Fruit fly (Drosophila melanogaster) whole organism, wandering third instar larva: ENCODE data around the gene CG2991.

Experiments used
- Abd-B ChIP-seq: fragments of >200 bp; optimal IDR thresholded peaks from 2 replicates; lab custom pipeline; 2017; ENCODE audit warnings: missing biosample characterization, missing genetic modification characterization
- CG32264 ChIP-seq: fragments of 200-800 bp; sonication (Bioruptor generic); optimal IDR thresholded peaks from 2 replicates; lab custom pipeline; 2016; ENCODE audit warnings: missing biosample characterization, missing genetic modification characterization
- CG9705 ChIP-seq: fragments of 200-800 bp; sonication (Bioruptor generic); optimal IDR thresholded peaks from 2 replicates; lab custom pipeline; 2018; ENCODE audit warnings: missing biosample characterization, mild to moderate bottlenecking, missing genetic modification characterization
- CrebA ChIP-seq: fragments of 200-800 bp; sonication (Bioruptor generic); optimal IDR thresholded peaks from 2 replicates; lab custom pipeline; 2016; ENCODE audit warnings: missing biosample characterization, mild to moderate bottlenecking, missing genetic modification characterization, borderline replicate concordance
- Dfd ChIP-seq: fragments of >200 bp; optimal IDR thresholded peaks from 2 replicates; lab custom pipeline; 2017; ENCODE audit warnings: missing biosample characterization, missing genetic modification characterization
- Dif ChIP-seq: fragments of 200-275, 200-300 bp; sonication (Bioruptor generic); optimal IDR thresholded peaks from 2 replicates; lab custom pipeline; 2018; ENCODE audit warnings: missing biosample characterization, missing genetic modification characterization; ENCODE audit not compliant: partially characterized antibody
- GATAd ChIP-seq: sonication (Bioruptor generic); optimal IDR thresholded peaks from 2 replicates; lab custom pipeline; 2016; ENCODE audit warnings: missing biosample characterization, missing genetic modification characterization
- HLH106 ChIP-seq: fragments of 200-800 bp; optimal IDR thresholded peaks from 3 replicates; lab custom pipeline; 2019; ENCODE audit warnings: missing biosample characterization, mild to moderate bottlenecking, missing genetic modification characterization, moderate library complexity
- Hr78 ChIP-seq: fragments of >200 bp; optimal IDR thresholded peaks from 2 replicates; lab custom pipeline; 2017; ENCODE audit warnings: missing biosample characterization, missing genetic modification characterization
- Hr83 ChIP-seq: fragments of 200-300 bp; sonication (Bioruptor generic); optimal IDR thresholded peaks from 2 replicates; lab custom pipeline; 2016; ENCODE audit warnings: missing biosample characterization, mild to moderate bottlenecking, missing genetic modification characterization, moderate library complexity; ENCODE audit not compliant: poor library complexity, severe bottlenecking
- Jra ChIP-seq: sonication (Bioruptor generic); optimal IDR thresholded peaks from 2 replicates; lab custom pipeline; 2016; ENCODE audit warnings: missing biosample characterization, missing genetic modification characterization
- Mio ChIP-seq: sonication (Bioruptor generic); optimal IDR thresholded peaks from 2 replicates; lab custom pipeline; 2016; ENCODE audit warnings: missing biosample characterization, missing genetic modification characterization
- OdsH ChIP-seq: fragments of 200-800 bp; sonication (Bioruptor generic); optimal IDR thresholded peaks from 2 replicates; lab custom pipeline; 2016; ENCODE audit warnings: missing biosample characterization, mild to moderate bottlenecking, missing genetic modification characterization
- Rel ChIP-seq, 2 experiments: fragments of 200-800 bp; sonication (Bioruptor generic) in 1 of 2; optimal IDR thresholded peaks; 2 replicates in 1 of 2; 3 replicates in 1 of 2; lab custom pipeline; 2016 to 2019; ENCODE audit warnings: mild to moderate bottlenecking in 2 of 2, missing biosample characterization in 2 of 2, missing genetic modification characterization in 2 of 2, moderate library complexity in 1 of 2
- Sp1 ChIP-seq: fragments of 200-800 bp; sonication (Bioruptor generic); optimal IDR thresholded peaks from 3 replicates; lab custom pipeline; 2019; ENCODE audit warnings: missing biosample characterization, mild to moderate bottlenecking, missing genetic modification characterization, moderate library complexity
- Vsx2 ChIP-seq: fragments of 200-300, 225-300 bp; sonication (Bioruptor generic); optimal IDR thresholded peaks from 2 replicates; lab custom pipeline; 2018; ENCODE audit warnings: missing biosample characterization, missing genetic modification characterization; ENCODE audit not compliant: partially characterized antibody
- br ChIP-seq: fragments of 200-800 bp; sonication (Bioruptor generic); optimal IDR thresholded peaks from 2 replicates; lab custom pipeline; 2016; ENCODE audit warnings: missing biosample characterization, missing genetic modification characterization
- brk ChIP-seq: fragments of 200-800 bp; sonication (Bioruptor generic); optimal IDR thresholded peaks from 2 replicates; lab custom pipeline; 2016; ENCODE audit warnings: missing biosample characterization, mild to moderate bottlenecking, missing genetic modification characterization
- dl ChIP-seq, 2 experiments: fragments of 175-275, 200-275 bp in 1 of 2; fragments of 200-275 bp in 1 of 2; sonication (Bioruptor generic); optimal IDR thresholded peaks; lab custom pipeline; 2018; ENCODE audit warnings: mild to moderate bottlenecking in 2 of 2, missing biosample characterization in 2 of 2, missing genetic modification characterization in 2 of 2, moderate library complexity in 2 of 2; ENCODE audit not compliant: partially characterized antibody in 2 of 2, insufficient read depth in 1 of 2
- foxo ChIP-seq, 2 experiments: fragments of 200-800 bp; sonication (Bioruptor generic); optimal IDR thresholded peaks; 2 replicates in 1 of 2; 3 replicates in 1 of 2; lab custom pipeline; 2016 to 2017; ENCODE audit warnings: missing biosample characterization in 2 of 2, missing genetic modification characterization in 2 of 2
- fru ChIP-seq: fragments of 200-800 bp; sonication (Bioruptor generic); optimal IDR thresholded peaks from 3 replicates; lab custom pipeline; 2016; ENCODE audit warnings: missing biosample characterization, mild to moderate bottlenecking, missing genetic modification characterization
- h ChIP-seq: fragments of 200-800 bp; sonication (Bioruptor generic); optimal IDR thresholded peaks from 3 replicates; lab custom pipeline; 2016; ENCODE audit warnings: missing biosample characterization, mild to moderate bottlenecking, missing genetic modification characterization
- jim ChIP-seq: fragments of 175-275, 200-325 bp; sonication (Bioruptor generic); optimal IDR thresholded peaks from 2 replicates; lab custom pipeline; 2016; ENCODE audit warnings: missing biosample characterization, mild to moderate bottlenecking, missing genetic modification characterization
- pan ChIP-seq: fragments of >200 bp; optimal IDR thresholded peaks from 2 replicates; lab custom pipeline; 2017
- psq ChIP-seq: fragments of 200-800 bp; sonication (Bioruptor generic); optimal IDR thresholded peaks from 3 replicates; lab custom pipeline; 2017; ENCODE audit warnings: missing biosample characterization, mild to moderate bottlenecking, missing genetic modification characterization, moderate library complexity
- rgr ChIP-seq: fragments of 200-800 bp; sonication (Bioruptor generic); optimal IDR thresholded peaks from 3 replicates; lab custom pipeline; 2016; ENCODE audit warnings: missing biosample characterization, mild to moderate bottlenecking, missing genetic modification characterization
- sage ChIP-seq: fragments of 200-800 bp; sonication (Bioruptor generic); optimal IDR thresholded peaks from 2 replicates; lab custom pipeline; 2016; ENCODE audit warnings: missing biosample characterization, mild to moderate bottlenecking, missing genetic modification characterization
- sv ChIP-seq: fragments of 200-800 bp; sonication (Bioruptor generic); optimal IDR thresholded peaks from 3 replicates; lab custom pipeline; 2016; ENCODE audit warnings: missing biosample characterization, missing genetic modification characterization
- tai ChIP-seq: sonication (Bioruptor generic); optimal IDR thresholded peaks from 2 replicates; lab custom pipeline; 2016; ENCODE audit warnings: missing biosample characterization, missing genetic modification characterization
- usp ChIP-seq: fragments of >200 bp; optimal IDR thresholded peaks from 2 replicates; lab custom pipeline; 2017; ENCODE audit warnings: missing biosample characterization, missing genetic modification characterization
- woc ChIP-seq: sonication (Bioruptor generic); optimal IDR thresholded peaks from 2 replicates; lab custom pipeline; 2016; ENCODE audit warnings: missing biosample characterization, mild to moderate bottlenecking, missing genetic modification characterization

Gene CG2991

dm6 chr2L:2906122-2906521 is 49.2 kb downstream of the CG2991 start:
- TF ChIP-seq jim (GFP tag; lab: Kevin White, UChicago) (no peak), brk (no peak), Dif (GFP tag; lab: Kevin White, UChicago) (no peak), tai (GFP tag; lab: Kevin White, UChicago) (no peak), OdsH (GFP tag; lab: Kevin White, UChicago) (no peak), sv (GFP tag; lab: Kevin White, UChicago) (no peak), Rel (GFP tag; optimal IDR thresholded peaks at IDR 0.05; lab: Kevin White, UChicago) (no peak), Rel (tag; optimal IDR thresholded peaks at IDR 0.05; lab: Kevin White, UChicago) (no peak), GATAd (GFP tag; lab: Kevin White, UChicago) (no peak), foxo (GFP tag; optimal IDR thresholded peaks at IDR 0.05; lab: Kevin White, UChicago) (no peak)
- TF ChIP-seq, all 38 proteins: peak for 0

dm6 chr2L:2907776-2908175 is 50.8 kb downstream of the CG2991 start:
- TF ChIP-seq Abd-B, result no peak
- TF ChIP-seq psq (GFP tag; lab: Kevin White, UChicago), result no peak
- TF ChIP-seq Hr78 (GFP tag; lab: Kevin White, UChicago), result no peak
- TF ChIP-seq CG32264 (GFP tag; lab: Kevin White, UChicago), result no peak
- TF ChIP-seq brk, result no peak
- TF ChIP-seq tai (GFP tag; lab: Kevin White, UChicago), result no peak

- TF ChIP-seq h (peak; percentile 25), jim (GFP tag; lab: Kevin White, UChicago) (peak; percentile 29), CG32264 (GFP tag; lab: Kevin White, UChicago) (no peak), sage (GFP tag; lab: Kevin White, UChicago) (no peak), Vsx2 (peak; percentile 7), HLH106 (tag; lab: Kevin White, UChicago) (no peak), woc (no peak), Hr83 (GFP tag; lab: Kevin White, UChicago) (no peak), foxo (GFP tag; optimal IDR thresholded peaks at IDR 0.05; lab: Kevin White, UChicago) (no peak), sv (GFP tag; lab: Kevin White, UChicago) (no peak), Dif (GFP tag; lab: Kevin White, UChicago) (no peak), Hr78 (GFP tag; lab: Kevin White, UChicago) (no peak), tai (GFP tag; lab: Kevin White, UChicago) (peak; percentile 28), CrebA (no peak), Dfd (GFP tag; lab: Kevin White, UChicago) (no peak), fru (GFP tag; lab: Kevin White, UChicago) (peak; percentile 36), usp (no peak), OdsH (GFP tag; lab: Kevin White, UChicago) (peak; percentile 17), Sp1 (peak; percentile 33), rgr (GFP tag; lab: Kevin White, UChicago) (no peak), dl (GFP tag; optimal IDR thresholded peaks at IDR 0.05; lab: Kevin White, UChicago; ENCODE audit: insufficient read depth in 1 of 2, partially characterized antibody in 2 of 2) (no peak), br (GFP tag; lab: Kevin White, UChicago) (no peak), psq (GFP tag; lab: Kevin White, UChicago) (peak; percentile 74), Abd-B (no peak), Jra (no peak), Rel (GFP tag; optimal IDR thresholded peaks at IDR 0.05; lab: Kevin White, UChicago) (no peak), Rel (tag; optimal IDR thresholded peaks at IDR 0.05; lab: Kevin White, UChicago) (peak; percentile 87), Mio (no peak)
Measured at dm6 chr2L:2908440-2909154, 51.6 kb downstream of the CG2991 start.

dm6 chr2L:2909495-2909894 is 52.5 kb downstream of the CG2991 start:
- TF ChIP-seq GATAd (GFP tag; lab: Kevin White, UChicago), result no peak
- no peak for TF ChIP-seq h
- peak; percentile 72 for TF ChIP-seq Hr83 (GFP tag; lab: Kevin White, UChicago)
- TF ChIP-seq Vsx2, result peak; percentile 9

- TF ChIP-seq pan (no peak), Hr78 (GFP tag; lab: Kevin White, UChicago) (no peak), Abd-B (no peak), Vsx2 (no peak), usp (no peak), CG9705 (no peak), brk (no peak), foxo (GFP tag; optimal IDR thresholded peaks at IDR 0.05; lab: Kevin White, UChicago) (no peak)
Measured at dm6 chr2L:2910957-2911356, 54.0 kb downstream of the CG2991 start.
